Worm (Caenorhabditis elegans) whole organism, midembryonic: ENCODE data around the gene F02C9.1.

Experiments
- flt-1 ChIP-seq: fragments of 200-800 bp; sonication (Bioruptor generic); IDR thresholded peaks from 2 replicates; pipeline ENCODE4 v1.3.6; 2022; ENCODE audit warnings: missing genetic modification characterization, missing compliant biosample characterization
- med-1 ChIP-seq: sonication (generic microtip); optimal IDR thresholded peaks from 2 replicates; lab custom pipeline; 2017; ENCODE audit warnings: missing genetic modification characterization, mild to moderate bottlenecking, missing compliant biosample characterization, antibody characterized with exemption, missing genetic modification reagents; ENCODE audit not compliant: insufficient read depth

DNA sequence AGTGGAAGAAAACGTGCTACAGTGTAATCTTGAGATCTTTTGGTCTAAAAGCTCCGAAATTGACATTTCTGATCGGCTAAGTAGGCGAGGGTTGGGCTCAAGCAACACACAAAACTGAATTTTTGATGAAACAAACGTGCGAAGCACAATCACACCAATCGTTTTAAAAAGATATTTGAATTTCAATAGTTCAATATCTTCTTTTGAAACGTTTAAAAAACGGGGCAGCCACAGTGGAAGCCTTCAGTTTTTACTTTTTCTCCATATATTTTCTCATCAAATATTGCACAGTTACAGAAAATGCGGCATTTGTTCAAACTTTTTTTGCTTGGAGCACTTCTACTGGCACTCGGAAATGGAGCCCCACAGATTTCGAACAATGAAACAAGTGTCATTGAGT lies 27.8 kb downstream of the F02C9.1 start, which contains the start of gene C36C5.4:
- TF ChIP-seq flt-1 (GFP tag; lab: Robert Waterston, UW): no peak
- TF ChIP-seq med-1: no peak
